Fruit fly (Drosophila melanogaster) whole organism, embryonic: Measurements from ENCODE around the gene plx.

ENCODE experiments used
- CG10209 ChIP-seq: fragments of 200-800 bp; sonication (Bioruptor generic); optimal IDR thresholded peaks from 3 replicates; lab custom pipeline; 2017; ENCODE audit warnings: missing biosample characterization, mild to moderate bottlenecking, missing genetic modification characterization, missing genetic modification reagents
- CG10979 ChIP-seq: fragments of 200-800 bp; sonication (Bioruptor generic); optimal IDR thresholded peaks from 2 replicates; lab custom pipeline; 2018; ENCODE audit warnings: missing biosample characterization, mild to moderate bottlenecking, missing genetic modification characterization, moderate library complexity
- CG11504 ChIP-seq: fragments of 200-800 bp; sonication (Bioruptor generic); optimal IDR thresholded peaks from 3 replicates; lab custom pipeline; 2019; ENCODE audit warnings: missing biosample characterization, mild to moderate bottlenecking, missing genetic modification characterization, moderate library complexity
- CG11695 ChIP-seq: fragments of 200-800 bp; sonication (Bioruptor generic); IDR thresholded peaks from 3 replicates; pipeline ENCODE4 v1.3.6; 2022; ENCODE audit warnings: missing biosample characterization, missing genetic modification characterization
- CG12659 ChIP-seq: fragments of 200-800 bp; sonication (Bioruptor generic); optimal IDR thresholded peaks from 3 replicates; lab custom pipeline; 2017; ENCODE audit warnings: mild to moderate bottlenecking, missing biosample characterization, missing genetic modification reagents, missing genetic modification characterization
- CG13287 ChIP-seq: fragments of 200-800 bp; sonication (Bioruptor generic); IDR thresholded peaks from 2 replicates; pipeline ENCODE4 v1.3.6; 2022; ENCODE audit warnings: missing biosample characterization, missing genetic modification characterization; ENCODE audit not compliant: partially characterized antibody
- CG13296 ChIP-seq: fragments of 200-800 bp; sonication (Bioruptor generic); optimal IDR thresholded peaks from 3 replicates; lab custom pipeline; 2018; ENCODE audit warnings: missing biosample characterization, mild to moderate bottlenecking, missing genetic modification characterization
- CG14667 ChIP-seq: fragments of 200-800 bp; sonication (Bioruptor generic); IDR thresholded peaks from 2 replicates; pipeline ENCODE4 v1.3.6; 2022; ENCODE audit warnings: missing biosample characterization, missing genetic modification characterization
- CG1529 ChIP-seq: fragments of 200-800 bp; sonication (Bioruptor generic); optimal IDR thresholded peaks from 3 replicates; lab custom pipeline; 2018; ENCODE audit warnings: missing biosample characterization, missing genetic modification characterization
- CG17829 ChIP-seq: fragments of 200-800 bp; optimal IDR thresholded peaks from 2 replicates; lab custom pipeline; 2019; ENCODE audit warnings: missing biosample characterization, mild to moderate bottlenecking, missing genetic modification characterization, moderate library complexity
- CG18011 ChIP-seq: fragments of 200-800 bp; sonication (Bioruptor generic); optimal IDR thresholded peaks from 2 replicates; lab custom pipeline; 2017; ENCODE audit warnings: missing biosample characterization, missing genetic modification characterization, mild to moderate bottlenecking, moderate library complexity, missing genotype
- CG18619 ChIP-seq: fragments of 200-800 bp; sonication (Bioruptor generic); optimal IDR thresholded peaks from 3 replicates; lab custom pipeline; 2017; ENCODE audit warnings: missing biosample characterization, mild to moderate bottlenecking, missing genetic modification characterization
- CG3065 ChIP-seq: fragments of 200-800 bp; sonication (Bioruptor generic); optimal IDR thresholded peaks from 2 replicates; lab custom pipeline; 2016; ENCODE audit warnings: missing biosample characterization, missing genetic modification characterization
- CG32532 ChIP-seq: fragments of 200-800 bp; sonication (Bioruptor generic); IDR thresholded peaks from 2 replicates; pipeline ENCODE4 v1.3.6; 2022; ENCODE audit warnings: missing biosample characterization, missing genetic modification characterization
- CG34224 ChIP-seq: fragments of 200-800 bp; sonication (Bioruptor generic); IDR thresholded peaks from 3 replicates; pipeline ENCODE4 v1.3.6; 2022; ENCODE audit warnings: missing biosample characterization, missing genetic modification characterization; ENCODE audit not compliant: partially characterized antibody
- CG4328 ChIP-seq: fragments of 200-800 bp; sonication (Bioruptor generic); optimal IDR thresholded peaks from 3 replicates; lab custom pipeline; 2017; ENCODE audit warnings: missing biosample characterization, missing genetic modification reagents, missing genetic modification characterization
- CG4360 ChIP-seq: fragments of 200-800 bp; sonication (Bioruptor generic); IDR thresholded peaks from 2 replicates; pipeline ENCODE4 v1.3.6; 2022; ENCODE audit warnings: missing biosample characterization, missing genetic modification characterization
- CG6813 ChIP-seq: fragments of 200-800 bp; sonication (Bioruptor generic); optimal IDR thresholded peaks from 2 replicates; lab custom pipeline; 2017; ENCODE audit warnings: missing biosample characterization, missing genetic modification characterization, mild to moderate bottlenecking, moderate library complexity, missing genetic modification reagents
- CG7372 ChIP-seq: fragments of 200-800 bp; sonication (Bioruptor generic); IDR thresholded peaks from 2 replicates; pipeline ENCODE4 v1.3.6; 2022; ENCODE audit warnings: missing biosample characterization, missing genetic modification characterization
- CG7786 ChIP-seq: fragments of 200-800 bp; sonication (Bioruptor generic); optimal IDR thresholded peaks from 2 replicates; lab custom pipeline; 2016; ENCODE audit warnings: missing biosample characterization, missing genetic modification characterization
- CG9437 ChIP-seq: fragments of 200-800 bp; sonication (Bioruptor generic); optimal IDR thresholded peaks from 2 replicates; lab custom pipeline; 2018; ENCODE audit warnings: missing biosample characterization, mild to moderate bottlenecking, missing genetic modification characterization
- CG9932 ChIP-seq: fragments of 200-800 bp; sonication (Bioruptor generic); IDR thresholded peaks from 2 replicates; pipeline ENCODE4 v1.3.6; 2022; ENCODE audit warnings: missing biosample characterization, missing genetic modification characterization
- CHES-1-like ChIP-seq: fragments of 200-800 bp; sonication (Bioruptor generic); optimal IDR thresholded peaks from 2 replicates; lab custom pipeline; 2016; ENCODE audit warnings: missing biosample characterization, missing genetic modification characterization
- D19B ChIP-seq: fragments of 200-800 bp; sonication (Bioruptor generic); optimal IDR thresholded peaks from 2 replicates; lab custom pipeline; 2017; ENCODE audit warnings: missing biosample characterization, mild to moderate bottlenecking, missing genetic modification characterization
- Deaf1 ChIP-seq: fragments of 200-800 bp; optimal IDR thresholded peaks from 3 replicates; lab custom pipeline; 2019; ENCODE audit warnings: missing biosample characterization, mild to moderate bottlenecking, missing genetic modification characterization, moderate library complexity
- Dek ChIP-seq: fragments of 200-800 bp; sonication (Bioruptor generic); optimal IDR thresholded peaks from 3 replicates; lab custom pipeline; 2019; ENCODE audit warnings: missing biosample characterization, mild to moderate bottlenecking, missing genetic modification characterization, moderate library complexity
- Ets65A ChIP-seq: fragments of 200-800 bp; sonication (Bioruptor generic); peaks from one replicate; lab custom pipeline; 2016; ENCODE audit warnings: missing biosample characterization, missing genetic modification characterization
- Hr78 ChIP-seq, 2 experiments: fragments of 200-800 bp in 1 of 2; fragments of >200 bp in 1 of 2; sonication (Bioruptor generic) in 1 of 2; optimal IDR thresholded peaks; 2 replicates each; lab custom pipeline; 2017 to 2019; ENCODE audit warnings: missing biosample characterization in 2 of 2, missing genetic modification characterization in 2 of 2, mild to moderate bottlenecking in 1 of 2, moderate library complexity in 1 of 2
- MTF-1 ChIP-seq: fragments of 200-800 bp; sonication (Bioruptor generic); optimal IDR thresholded peaks from 2 replicates; lab custom pipeline; 2018; ENCODE audit warnings: missing biosample characterization, mild to moderate bottlenecking, missing genetic modification characterization, borderline replicate concordance
- NC2α ChIP-seq: fragments of 200-800 bp; sonication (Bioruptor generic); optimal IDR thresholded peaks from 2 replicates; lab custom pipeline; 2016; ENCODE audit warnings: missing biosample characterization, missing genetic modification characterization
- Neu2 ChIP-seq: fragments of 200-800 bp; sonication (Bioruptor generic); optimal IDR thresholded peaks from 3 replicates; lab custom pipeline; 2016; ENCODE audit warnings: missing biosample characterization, missing genetic modification characterization, borderline replicate concordance
- Rx ChIP-seq: fragments of 200-800 bp; sonication (Bioruptor generic); IDR thresholded peaks from 2 replicates; pipeline ENCODE4 v1.3.6; 2022; ENCODE audit warnings: missing biosample characterization, missing genetic modification characterization
- Scr ChIP-seq: fragments of 200-800 bp; sonication (Bioruptor generic); IDR thresholded peaks from 2 replicates; pipeline ENCODE4 v1.3.6; 2022; ENCODE audit warnings: missing biosample characterization, missing genetic modification characterization; ENCODE audit not compliant: partially characterized antibody
- Sin3A ChIP-seq: fragments of >200 bp; optimal IDR thresholded peaks from 2 replicates; lab custom pipeline; 2018
- Taf1 ChIP-seq: fragments of 200-800 bp; sonication (Bioruptor generic); IDR thresholded peaks from 2 replicates; pipeline ENCODE4 v1.3.6; 2022; ENCODE audit warnings: missing biosample characterization, missing genetic modification characterization
- ash1 ChIP-seq: fragments of 200-800 bp; sonication (Bioruptor generic); optimal IDR thresholded peaks from 2 replicates; lab custom pipeline; 2018; ENCODE audit warnings: missing biosample characterization, mild to moderate bottlenecking, missing genetic modification characterization
- hth ChIP-seq: fragments of >200 bp; optimal IDR thresholded peaks from 2 replicates; lab custom pipeline; 2017; ENCODE audit warnings: inconsistent platforms
- lab ChIP-seq: fragments of 200-800 bp; sonication (Bioruptor generic); optimal IDR thresholded peaks from 3 replicates; lab custom pipeline; 2017; ENCODE audit warnings: missing biosample characterization, missing genetic modification characterization, mild to moderate bottlenecking, moderate library complexity, missing genetic modification reagents
- lbe ChIP-seq: fragments of 200-800 bp; sonication (Bioruptor generic); optimal IDR thresholded peaks from 2 replicates; lab custom pipeline; 2016; ENCODE audit warnings: missing biosample characterization, mild to moderate bottlenecking, missing genetic modification characterization
- luna ChIP-seq: fragments of 200-800 bp; sonication (Bioruptor generic); optimal IDR thresholded peaks from 2 replicates; lab custom pipeline; 2016; ENCODE audit warnings: missing biosample characterization, missing genetic modification characterization
- nom ChIP-seq: fragments of 200-800 bp; sonication (Bioruptor generic); optimal IDR thresholded peaks from 2 replicates; lab custom pipeline; 2017; ENCODE audit warnings: missing biosample characterization, missing genetic modification characterization, mild to moderate bottlenecking, moderate library complexity, missing genetic modification reagents
- prd ChIP-seq, 3 experiments: fragments of >200 bp in 2 of 3; fragments of 200-800 bp in 1 of 3; sonication (Bioruptor generic) in 1 of 3; optimal IDR thresholded peaks in 2 of 3; IDR thresholded peaks in 1 of 3; 2 replicates in 2 of 3; 3 replicates in 1 of 3; pipeline versions ENCODE4 v1.3.6 to Lab custom; 2017 to 2022; ENCODE audit warnings: missing biosample characterization in 1 of 3, missing genetic modification characterization in 1 of 3
- ranshi ChIP-seq: fragments of 200-800 bp; sonication (Bioruptor generic); IDR thresholded peaks from 2 replicates; pipeline ENCODE4 v1.3.6; 2022; ENCODE audit warnings: missing biosample characterization, missing genetic modification characterization
- tin ChIP-seq: fragments of 200-800 bp; sonication (Bioruptor generic); optimal IDR thresholded peaks from 3 replicates; lab custom pipeline; 2016; ENCODE audit warnings: missing biosample characterization, missing genetic modification characterization
- toy ChIP-seq: fragments of 200-800 bp; sonication (Bioruptor generic); IDR thresholded peaks from 2 replicates; pipeline ENCODE4 v1.3.6; 2022; ENCODE audit warnings: missing biosample characterization, missing genetic modification characterization
- twi ChIP-seq: fragments of 200-800 bp; optimal IDR thresholded peaks from 2 replicates; lab custom pipeline; 2019; ENCODE audit warnings: missing biosample characterization, mild to moderate bottlenecking, missing genetic modification characterization, moderate library complexity
- tx ChIP-seq: fragments of 200-800 bp; sonication (Bioruptor generic); optimal IDR thresholded peaks from 2 replicates; lab custom pipeline; 2016; ENCODE audit warnings: missing biosample characterization, missing genetic modification characterization
- unc-4 ChIP-seq: fragments of 200-800 bp; sonication (Bioruptor generic); IDR thresholded peaks from 2 replicates; pipeline ENCODE4 v1.3.6; 2022; ENCODE audit warnings: missing biosample characterization, missing genetic modification characterization; ENCODE audit not compliant: partially characterized antibody

plx gene

dm6 chr3R:5736305-5736869 is 50.7 kb downstream of the plx start, which contains the start of the genes CG2100 and CG1236 (continued):
- TF ChIP-seq CG34224 (GFP tag; lab: Robert Waterston, UW) (no peak), luna (GFP tag; lab: Kevin White, UChicago) (no peak), CG12659 (GFP tag; lab: Kevin White, UChicago) (peak; percentile 93), CG14667 (GFP tag; lab: Robert Waterston, UW) (peak; percentile 23; the same call in 1 of the 2 replicates), CG4328 (GFP tag; lab: Kevin White, UChicago) (peak; percentile 65), Taf1 (GFP tag; lab: Robert Waterston, UW) (0 out of 2 replicates have a peak, but pooled peaks have one; percentile 16), CG13287 (GFP tag; lab: Robert Waterston, UW) (no peak), CG18619 (GFP tag; lab: Kevin White, UChicago) (peak; percentile 89), Ets65A (GFP tag; lab: Kevin White, UChicago) (peak; percentile 88), Sin3A (lab: Kevin White, UChicago) (no peak), Hr78 (GFP tag; optimal IDR thresholded peaks at IDR 0.05; lab: Kevin White, UChicago) (peak in 1 of 2 experiments; percentile 66), CG3065 (GFP tag; lab: Kevin White, UChicago) (peak; percentile 35), toy (GFP tag; lab: Robert Waterston, UW) (0 out of 2 replicates have a peak, but pooled peaks have one; percentile 39), hth (lab: Kevin White, UChicago) (no peak), Neu2 (no peak), CG7372 (GFP tag; lab: Robert Waterston, UW) (peak; percentile 68; the same call in 1 of the 2 replicates), Dek (tag; lab: Kevin White, UChicago) (peak; percentile 86), CHES-1-like (GFP tag; lab: Kevin White, UChicago) (peak; percentile 25), prd (optimal IDR thresholded peaks at IDR 0.05; lab: Kevin White, UChicago) (no peak), prd (GFP tag; IDR thresholded peaks at IDR 0.05; lab: Robert Waterston, UW) (peak; percentile 80; the same call in 2 of the 3 replicates), Scr (no peak), CG1529 (GFP tag; lab: Kevin White, UChicago) (peak; percentile 71), CG9932 (GFP tag; lab: Robert Waterston, UW) (peak; percentile 74), CG11504 (peak; percentile 91), CG9437 (GFP tag; lab: Kevin White, UChicago) (peak; percentile 89), twi (tag; lab: Kevin White, UChicago) (peak; percentile 78), MTF-1 (GFP tag; lab: Kevin White, UChicago) (peak; percentile 1), CG10209 (GFP tag; lab: Kevin White, UChicago) (peak; percentile 90), CG18011 (GFP tag; lab: Kevin White, UChicago) (peak; percentile 37), tx (no peak), NC2α (GFP tag; lab: Kevin White, UChicago) (no peak), CG10979 (tag; lab: Kevin White, UChicago) (peak; percentile 90), CG7786 (GFP tag; lab: Kevin White, UChicago) (no peak), CG6813 (GFP tag; lab: Kevin White, UChicago) (peak; percentile 75), CG4360 (peak; percentile 14; the same call in 1 of the 2 replicates), tin (peak; percentile 82), nom (peak; percentile 45), CG32532 (GFP tag; lab: Robert Waterston, UW) (peak; percentile 68; the same call in 1 of the 2 replicates), ash1 (GFP tag; lab: Kevin White, UChicago) (no peak), Deaf1 (tag; lab: Kevin White, UChicago) (peak; percentile 71), lab (no peak), D19B (GFP tag; lab: Kevin White, UChicago) (peak; percentile 99), CG11695 (GFP tag; lab: Robert Waterston, UW) (peak; percentile 87), Rx (GFP tag; lab: Robert Waterston, UW) (0 out of 2 replicates have a peak, but pooled peaks have one; percentile 49), lbe (GFP tag; lab: Kevin White, UChicago) (peak; percentile 53), unc-4 (GFP tag; lab: Robert Waterston, UW) (no peak), CG17829 (peak; percentile 91), CG13296 (peak; percentile 82), ranshi (GFP tag; lab: Robert Waterston, UW) (peak; percentile 77)
